Worm (Caenorhabditis elegans): ENCODE measurements around the gene F25E2.3.

Gene F25E2.3

DNA sequence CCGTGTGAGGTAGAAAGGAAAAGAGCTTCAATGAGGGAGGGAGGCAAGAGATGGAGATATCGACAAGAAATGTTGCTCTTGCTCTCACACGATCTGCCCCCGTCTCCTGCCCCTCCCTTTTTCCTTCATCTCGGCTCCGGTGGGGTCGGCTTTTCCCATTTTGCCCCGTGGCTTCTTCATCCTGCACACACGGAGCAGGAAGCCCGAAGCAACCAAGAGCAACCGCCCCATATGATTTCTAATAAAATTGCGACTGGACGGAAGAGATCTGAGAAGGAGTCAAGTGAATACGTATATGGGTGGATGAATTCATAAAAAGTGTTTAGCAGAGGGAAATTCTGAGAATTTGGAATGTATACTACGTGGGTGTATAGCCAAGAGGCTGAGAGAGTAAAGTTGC is 31.7 kb upstream of the F25E2.3 start:
- TF ChIP-seq ets-7 (tag; optimal IDR thresholded peaks at IDR 0.05) (no peak), hnd-1 (tag; optimal IDR thresholded peaks at IDR 0.05) (no peak), sea-1 (GFP tag; conservative IDR thresholded peaks at IDR 0.05) (no peak), ceh-36 (tag; optimal IDR thresholded peaks at IDR 0.05) (no peak), F13C5.2 (tag; optimal IDR thresholded peaks at IDR 0.05) (no peak), aly-1 (tag; optimal IDR thresholded peaks at IDR 0.05) (no peak), flt-1 (GFP tag; IDR thresholded peaks at IDR 0.05) (no peak), hmbx-1 (tag; optimal IDR thresholded peaks at IDR 0.05) (no peak), tbx-11 (GFP tag; IDR thresholded peaks at IDR 0.05) (no peak), ama-1 (optimal IDR thresholded peaks at IDR 0.05) (no peak), hmg-4 (GFP tag; optimal IDR thresholded peaks at IDR 0.05) (no peak), scrt-1 (GFP tag; IDR thresholded peaks at IDR 0.05) (no peak), pes-1 (GFP tag; IDR thresholded peaks at IDR 0.05) (no peak), tra-4 (tag; optimal IDR thresholded peaks at IDR 0.05) (no peak), tbx-37 (GFP tag; conservative IDR thresholded peaks at IDR 0.05) (no peak), B0310.2 (tag; optimal IDR thresholded peaks at IDR 0.05) (no peak), ceh-13 (GFP tag; optimal IDR thresholded peaks at IDR 0.05) (no peak)

DNA sequence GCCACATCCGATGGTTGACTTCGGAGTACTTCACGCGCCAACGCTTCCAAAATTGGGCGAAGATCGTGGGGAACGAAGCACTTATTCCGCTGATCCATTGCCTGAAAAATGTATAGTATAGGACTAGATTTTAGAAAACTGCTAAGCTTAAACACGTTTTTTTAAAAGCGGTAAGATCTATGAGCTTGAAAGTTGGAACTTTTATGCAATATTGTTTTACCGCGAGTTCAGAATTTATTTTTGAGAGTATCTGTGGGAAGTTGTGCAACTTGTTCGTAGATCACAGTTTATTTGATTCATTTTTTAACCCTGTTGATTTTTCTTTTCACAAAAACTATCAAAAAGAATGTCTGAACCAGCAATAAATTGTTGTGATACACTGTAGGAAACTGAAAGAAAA is 28.4 kb upstream of the F25E2.3 start, which contains the start of gene F39H12.3:
Gene F39H12.3, minus strand, starts transcription at position 101 of the 400 bp plus-strand sequence.
- TF ChIP-seq flt-1 (GFP tag; IDR thresholded peaks at IDR 0.05) (no peak), tra-4 (tag; optimal IDR thresholded peaks at IDR 0.05) (no peak), tbx-11 (GFP tag; IDR thresholded peaks at IDR 0.05) (no peak), scrt-1 (GFP tag; IDR thresholded peaks at IDR 0.05) (no peak), F13C5.2 (tag; optimal IDR thresholded peaks at IDR 0.05) (no peak), aly-1 (tag; optimal IDR thresholded peaks at IDR 0.05) (no peak)

DNA sequence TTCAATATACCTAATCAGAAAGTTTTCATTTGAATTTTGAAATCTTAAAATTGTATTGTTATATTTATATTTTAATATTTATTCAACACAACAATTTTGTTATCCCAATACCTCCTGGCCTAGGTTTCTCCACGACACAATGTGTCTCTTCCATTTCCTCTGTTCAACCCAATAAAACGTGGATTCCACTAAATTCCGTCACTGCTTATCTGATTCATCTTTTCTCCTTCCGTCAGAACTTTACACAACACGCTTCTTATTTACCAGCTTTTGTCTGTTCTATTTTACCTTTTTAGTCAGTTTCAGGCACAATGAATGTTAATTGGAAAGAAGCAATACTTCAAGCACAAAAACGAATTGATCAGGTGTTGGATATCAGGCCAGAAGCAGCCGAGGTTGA is 21.5 kb upstream of the F25E2.3 start, which contains the start of gene F39H12.1:
Gene F39H12.1, plus strand, starts transcription at position 301 of the 400 bp plus-strand sequence.
- TF ChIP-seq sea-1 (GFP tag; conservative IDR thresholded peaks at IDR 0.05) (no peak), flt-1 (GFP tag; IDR thresholded peaks at IDR 0.05) (no peak), hnd-1 (tag; optimal IDR thresholded peaks at IDR 0.05) (no peak), tbx-37 (GFP tag; conservative IDR thresholded peaks at IDR 0.05) (no peak), tbx-11 (GFP tag; IDR thresholded peaks at IDR 0.05) (no peak), scrt-1 (GFP tag; IDR thresholded peaks at IDR 0.05) (no peak), aly-1 (tag; optimal IDR thresholded peaks at IDR 0.05) (no peak), tra-4 (tag; optimal IDR thresholded peaks at IDR 0.05) (no peak), ceh-13 (GFP tag; optimal IDR thresholded peaks at IDR 0.05) (no peak), B0310.2 (tag; optimal IDR thresholded peaks at IDR 0.05) (no peak)

DNA sequence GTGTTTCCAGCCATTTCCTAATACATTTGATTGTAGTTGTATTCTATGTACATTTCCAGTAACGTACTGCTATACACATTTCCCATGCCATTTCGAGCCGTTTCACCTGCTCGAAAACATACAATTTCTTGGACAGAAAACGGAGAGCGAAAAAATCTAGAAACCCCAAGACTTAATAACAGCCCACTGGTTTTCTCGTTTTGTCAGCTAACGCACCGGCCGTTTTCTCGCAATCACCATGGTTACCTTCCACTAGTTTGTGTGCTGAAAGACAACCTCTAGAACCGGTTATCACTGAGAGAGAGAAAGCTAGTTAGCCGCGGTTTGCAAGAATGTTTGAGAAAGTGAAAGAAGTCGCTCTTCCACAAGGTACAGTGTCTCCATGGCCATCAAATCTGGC is 17.2 kb upstream of the F25E2.3 start:
- TF ChIP-seq tbx-11 (GFP tag; IDR thresholded peaks at IDR 0.05) (no peak), ceh-13 (GFP tag; optimal IDR thresholded peaks at IDR 0.05) (no peak), ets-7 (tag; optimal IDR thresholded peaks at IDR 0.05) (no peak), flt-1 (GFP tag; IDR thresholded peaks at IDR 0.05) (no peak), F13C5.2 (tag; optimal IDR thresholded peaks at IDR 0.05) (no peak), ama-1 (optimal IDR thresholded peaks at IDR 0.05) (no peak), aly-1 (tag; optimal IDR thresholded peaks at IDR 0.05) (no peak), tbx-37 (GFP tag; conservative IDR thresholded peaks at IDR 0.05) (no peak)

DNA sequence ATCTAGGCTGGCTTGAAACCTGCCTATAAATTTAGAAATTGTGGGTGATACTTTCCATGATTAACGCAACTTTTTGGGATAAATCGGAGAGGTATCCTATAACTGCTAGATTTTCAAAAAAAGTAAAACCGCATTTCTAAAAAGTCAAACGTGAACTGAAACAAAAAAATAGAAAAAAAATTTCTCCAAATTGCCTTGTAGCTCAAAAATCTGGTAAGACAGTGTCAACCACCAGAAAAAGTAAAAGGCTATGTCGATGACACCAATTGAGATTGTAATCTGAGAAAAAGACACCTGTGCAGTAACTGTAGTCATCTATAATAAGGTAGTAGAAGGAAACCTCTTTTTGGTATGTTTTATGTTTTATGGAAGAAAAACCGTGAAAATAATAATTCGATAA is 15.6 kb upstream of the F25E2.3 start, which contains the start of gene wdr-54:
Gene wdr-54, plus strand, starts transcription at position 301 of the 400 bp plus-strand sequence.
- TF ChIP-seq scrt-1 (GFP tag; IDR thresholded peaks at IDR 0.05), result no peak
- no peak for TF ChIP-seq ceh-13 (GFP tag; optimal IDR thresholded peaks at IDR 0.05)
- TF ChIP-seq hmg-4 (GFP tag; optimal IDR thresholded peaks at IDR 0.05), result no peak

DNA sequence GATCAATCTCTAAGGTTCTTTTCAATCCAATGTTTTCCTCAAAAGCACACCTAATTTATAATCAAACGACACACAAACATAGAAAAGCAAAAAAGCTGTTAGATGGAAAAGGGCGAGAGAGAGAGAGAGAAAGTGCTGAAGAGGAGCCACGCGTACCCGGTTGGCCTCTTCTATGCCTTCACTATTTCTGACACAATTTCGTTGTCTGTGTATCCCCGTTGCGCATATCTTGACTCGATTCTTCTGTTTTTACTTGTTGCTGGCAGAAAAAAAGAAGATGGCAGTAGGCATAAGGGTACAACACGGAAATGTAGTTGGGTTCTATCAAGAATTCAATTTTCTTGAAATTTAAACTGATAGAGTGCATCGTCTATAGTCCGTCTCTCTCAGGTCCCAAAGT is 14.5 kb upstream of the F25E2.3 start:
- TF ChIP-seq hnd-1 (tag; optimal IDR thresholded peaks at IDR 0.05) (no peak), hmg-4 (GFP tag; optimal IDR thresholded peaks at IDR 0.05) (peak; percentile 53), tra-4 (tag; optimal IDR thresholded peaks at IDR 0.05) (no peak), F13C5.2 (tag; optimal IDR thresholded peaks at IDR 0.05) (peak; percentile 54)

DNA sequence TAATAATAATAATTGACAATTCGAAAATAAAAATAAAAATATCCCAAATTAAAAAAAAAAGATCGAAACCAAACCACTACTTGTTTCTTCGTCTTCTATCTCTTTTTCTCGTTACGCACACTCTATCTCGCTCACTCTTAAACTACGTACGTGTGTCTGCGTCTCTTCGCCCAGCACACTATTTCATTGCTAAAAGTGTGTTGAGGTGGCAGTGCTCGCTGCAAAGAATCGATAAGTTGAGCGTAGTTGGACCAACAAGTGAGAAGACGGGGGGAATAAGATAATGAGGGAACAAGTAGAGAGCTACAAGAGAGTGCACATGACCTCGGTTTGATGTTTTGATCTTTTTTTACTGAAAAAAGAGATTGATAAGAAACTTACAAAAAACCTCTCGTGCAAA is 13.0 kb upstream of the F25E2.3 start:
- no peak for TF ChIP-seq hmbx-1 (tag; optimal IDR thresholded peaks at IDR 0.05)
- TF ChIP-seq ets-7 (tag; optimal IDR thresholded peaks at IDR 0.05), result no peak
- no peak for TF ChIP-seq ceh-13 (GFP tag; optimal IDR thresholded peaks at IDR 0.05)
- no peak for TF ChIP-seq pes-1 (GFP tag; IDR thresholded peaks at IDR 0.05)
- no peak for TF ChIP-seq flt-1 (GFP tag; IDR thresholded peaks at IDR 0.05)

DNA sequence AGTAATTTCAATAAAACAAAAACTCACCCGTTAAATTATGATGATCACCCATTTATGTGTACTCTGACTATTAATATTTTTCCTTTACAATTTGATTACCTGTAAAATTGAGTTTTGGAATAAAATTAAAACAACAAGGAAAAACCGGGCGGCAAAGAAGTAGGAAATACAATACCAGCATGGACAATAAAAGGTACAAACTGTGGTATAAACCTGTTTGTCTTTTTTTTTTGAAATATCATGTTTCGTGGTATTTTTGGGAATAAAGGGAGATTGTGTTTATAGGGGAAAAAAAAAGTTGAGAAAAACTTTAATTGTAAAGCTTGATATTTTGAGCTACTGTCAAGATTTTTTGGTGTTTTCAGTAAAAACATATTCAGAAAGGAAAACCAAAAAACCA is 12.4 kb upstream of the F25E2.3 start, which contains the start of gene daf-3:
Gene daf-3, minus strand, starts transcription at position 101 of the 400 bp plus-strand sequence.
- TF ChIP-seq aly-1 (tag; optimal IDR thresholded peaks at IDR 0.05), result no peak
- TF ChIP-seq tra-4 (tag; optimal IDR thresholded peaks at IDR 0.05), result no peak
- no peak for TF ChIP-seq scrt-1 (GFP tag; IDR thresholded peaks at IDR 0.05)
- no peak for TF ChIP-seq pes-1 (GFP tag; IDR thresholded peaks at IDR 0.05)
- TF ChIP-seq F13C5.2 (tag; optimal IDR thresholded peaks at IDR 0.05), result no peak

DNA sequence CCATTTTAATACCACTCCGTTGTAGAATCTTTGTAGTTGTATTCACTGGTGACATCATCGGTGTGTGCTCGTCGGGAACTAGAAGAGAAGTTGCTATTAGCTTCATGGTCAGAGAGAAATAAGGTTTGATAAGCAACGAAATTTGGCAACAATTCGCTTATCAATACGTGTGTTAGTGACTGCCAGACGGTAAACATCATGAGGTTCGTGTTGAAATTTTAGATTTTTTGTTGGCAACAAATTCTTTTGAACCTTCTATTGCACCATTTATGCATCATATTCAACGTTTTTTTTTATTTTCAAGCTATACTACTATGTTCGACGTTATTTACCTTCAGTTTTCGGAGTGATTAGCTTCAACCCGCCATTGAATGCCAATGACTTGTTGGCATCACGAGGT is 10.8 kb upstream of the F25E2.3 start:
- no peak for TF ChIP-seq tra-4 (tag; optimal IDR thresholded peaks at IDR 0.05)
- TF ChIP-seq tbx-37 (GFP tag; conservative IDR thresholded peaks at IDR 0.05), result no peak
- no peak for TF ChIP-seq scrt-1 (GFP tag; IDR thresholded peaks at IDR 0.05)
- no peak for TF ChIP-seq ets-7 (tag; optimal IDR thresholded peaks at IDR 0.05)
- no peak for TF ChIP-seq tbx-11 (GFP tag; IDR thresholded peaks at IDR 0.05)
- no peak for TF ChIP-seq pes-1 (GFP tag; IDR thresholded peaks at IDR 0.05)
- TF ChIP-seq F13C5.2 (tag; optimal IDR thresholded peaks at IDR 0.05), result no peak
- no peak for TF ChIP-seq hmbx-1 (tag; optimal IDR thresholded peaks at IDR 0.05)
- TF ChIP-seq hnd-1 (tag; optimal IDR thresholded peaks at IDR 0.05), result no peak
- TF ChIP-seq sea-1 (GFP tag; conservative IDR thresholded peaks at IDR 0.05), result no peak
- TF ChIP-seq flt-1 (GFP tag; IDR thresholded peaks at IDR 0.05), result no peak
- no peak for TF ChIP-seq ceh-36 (tag; optimal IDR thresholded peaks at IDR 0.05)
- no peak for TF ChIP-seq B0310.2 (tag; optimal IDR thresholded peaks at IDR 0.05)
- TF ChIP-seq ama-1 (optimal IDR thresholded peaks at IDR 0.05), result no peak
- TF ChIP-seq hmg-4 (GFP tag; optimal IDR thresholded peaks at IDR 0.05), result no peak
